Worm (Caenorhabditis elegans) whole organism, early embryonic: ENCODE measurements around the gene col-174.

Experiments
- B0310.2 ChIP-seq: sonication (generic microtip); optimal IDR thresholded peaks from 2 replicates; lab custom pipeline; 2016; ENCODE audit warnings: mild to moderate bottlenecking, missing genetic modification characterization, missing compliant biosample characterization
- F13C5.2 ChIP-seq: sonication (generic microtip); optimal IDR thresholded peaks from 2 replicates; lab custom pipeline; 2017; ENCODE audit warnings: mild to moderate bottlenecking, missing genetic modification characterization, inconsistent platforms, missing compliant biosample characterization
- ama-1 ChIP-seq: fragments of 150-350 bp; optimal IDR thresholded peaks from 2 replicates; lab custom pipeline; 2014
- ceh-13 ChIP-seq: fragments of 200-800 bp; sonication (Bioruptor generic); optimal IDR thresholded peaks from 2 replicates; lab custom pipeline; 2018; ENCODE audit warnings: mild to moderate bottlenecking, missing genetic modification characterization, missing compliant biosample characterization
- flt-1 ChIP-seq: fragments of 200-800 bp; sonication (Bioruptor generic); IDR thresholded peaks from 2 replicates; pipeline ENCODE4 v1.3.6; 2022; ENCODE audit warnings: missing genetic modification characterization, missing compliant biosample characterization
- hmbx-1 ChIP-seq: sonication (generic microtip); optimal IDR thresholded peaks from 2 replicates; lab custom pipeline; 2016; ENCODE audit warnings: mild to moderate bottlenecking, missing genetic modification characterization, missing compliant biosample characterization
- hmg-4 ChIP-seq: fragments of 200-800 bp; sonication (Bioruptor generic); optimal IDR thresholded peaks from 2 replicates; lab custom pipeline; 2018; ENCODE audit warnings: mild to moderate bottlenecking, missing genetic modification characterization, missing compliant biosample characterization
- hnd-1 ChIP-seq: sonication (generic microtip); optimal IDR thresholded peaks from 2 replicates; lab custom pipeline; 2016; ENCODE audit warnings: missing genetic modification characterization, missing compliant biosample characterization
- tbx-11 ChIP-seq: fragments of 200-800 bp; sonication (Bioruptor generic); IDR thresholded peaks from 2 replicates; pipeline ENCODE4 v1.3.6; 2022; ENCODE audit warnings: missing genetic modification characterization, missing compliant biosample characterization

ce11 chrX:7558928-7559455 is 12.4 kb downstream of the col-174 start, which contains the start of the genes PDB1.1 and F08C6.5:
- TF ChIP-seq tbx-11 (GFP tag; lab: Robert Waterston, UW): no peak
- TF ChIP-seq ama-1 (lab: Kevin White, UChicago): no peak
- no peak for TF ChIP-seq hnd-1 (tag; lab: Kevin White, UChicago)
- TF ChIP-seq hmg-4 (GFP tag; lab: Kevin White, UChicago): no peak
- no peak for TF ChIP-seq B0310.2 (tag; lab: Kevin White, UChicago)
- TF ChIP-seq flt-1: no peak
- no peak for TF ChIP-seq ceh-13 (GFP tag; lab: Kevin White, UChicago)
- TF ChIP-seq hmbx-1 (tag; lab: Kevin White, UChicago): no peak
- TF ChIP-seq F13C5.2 (tag; lab: Kevin White, UChicago): no peak
